Fruit fly (Drosophila melanogaster) whole organism, embryonic: ENCODE data around the gene Sec24CD.

Source experiments
- Abd-B ChIP-seq: fragments of 200-800 bp; sonication (Bioruptor generic); optimal IDR thresholded peaks from 2 replicates; lab custom pipeline; 2018; ENCODE audit warnings: missing biosample characterization, mild to moderate bottlenecking, missing genetic modification characterization, moderate library complexity
- CG10267 ChIP-seq: fragments of 200-800 bp; sonication (Bioruptor generic); optimal IDR thresholded peaks from 2 replicates; lab custom pipeline; 2018; ENCODE audit warnings: missing biosample characterization, mild to moderate bottlenecking, missing genetic modification characterization, moderate library complexity
- CG10431 ChIP-seq: fragments of 200-800 bp; sonication (Bioruptor generic); optimal IDR thresholded peaks from 3 replicates; lab custom pipeline; 2018; ENCODE audit warnings: missing biosample characterization, mild to moderate bottlenecking, missing genetic modification characterization
- CG11696 ChIP-seq: fragments of 200-800 bp; sonication (Bioruptor generic); IDR thresholded peaks from 2 replicates; pipeline ENCODE4 v1.3.6; 2022; ENCODE audit warnings: missing biosample characterization, missing genetic modification characterization
- CG12659 ChIP-seq: fragments of 200-800 bp; sonication (Bioruptor generic); optimal IDR thresholded peaks from 3 replicates; lab custom pipeline; 2017; ENCODE audit warnings: mild to moderate bottlenecking, missing biosample characterization, missing genetic modification reagents, missing genetic modification characterization
- CG12942 ChIP-seq: fragments of 200-800 bp; sonication (Bioruptor generic); optimal IDR thresholded peaks from 3 replicates; lab custom pipeline; 2016; ENCODE audit warnings: missing biosample characterization, missing genetic modification characterization
- CG13424 ChIP-seq: fragments of 200-800 bp; sonication (Bioruptor generic); optimal IDR thresholded peaks from 2 replicates; lab custom pipeline; 2019; ENCODE audit warnings: missing biosample characterization, mild to moderate bottlenecking, missing genetic modification characterization, moderate library complexity
- CG14667 ChIP-seq: fragments of 200-800 bp; sonication (Bioruptor generic); IDR thresholded peaks from 2 replicates; pipeline ENCODE4 v1.3.6; 2022; ENCODE audit warnings: missing biosample characterization, missing genetic modification characterization
- CG1603 ChIP-seq: fragments of 200-800 bp; sonication (Bioruptor generic); optimal IDR thresholded peaks from 2 replicates; lab custom pipeline; 2019; ENCODE audit warnings: missing biosample characterization, mild to moderate bottlenecking, missing genetic modification characterization, moderate library complexity
- CG17359 ChIP-seq: fragments of 200-800 bp; sonication (Bioruptor generic); optimal IDR thresholded peaks from 3 replicates; lab custom pipeline; 2018; ENCODE audit warnings: missing biosample characterization, mild to moderate bottlenecking, missing genetic modification characterization, moderate library complexity
- CG34224 ChIP-seq: fragments of 200-800 bp; sonication (Bioruptor generic); IDR thresholded peaks from 3 replicates; pipeline ENCODE4 v1.3.6; 2022; ENCODE audit warnings: missing biosample characterization, missing genetic modification characterization; ENCODE audit not compliant: partially characterized antibody
- CG6854 ChIP-seq: fragments of 200-800 bp; sonication (Bioruptor generic); optimal IDR thresholded peaks from 3 replicates; lab custom pipeline; 2017; ENCODE audit warnings: missing biosample characterization, mild to moderate bottlenecking, missing genetic modification characterization
- CG7271 ChIP-seq: fragments of 200-800 bp; sonication (Bioruptor generic); optimal IDR thresholded peaks from 2 replicates; lab custom pipeline; 2018; ENCODE audit warnings: missing biosample characterization, mild to moderate bottlenecking, missing genetic modification characterization, moderate library complexity
- CG7556 ChIP-seq: fragments of 200-800 bp; sonication (Bioruptor generic); optimal IDR thresholded peaks from 2 replicates; lab custom pipeline; 2017; ENCODE audit warnings: missing biosample characterization, mild to moderate bottlenecking, missing genetic modification characterization
- CG9876 ChIP-seq: fragments of 200-800 bp; sonication (Bioruptor generic); optimal IDR thresholded peaks from 2 replicates; lab custom pipeline; 2016; ENCODE audit warnings: missing biosample characterization, missing genetic modification characterization
- Camta ChIP-seq: fragments of 200-800 bp; sonication (Bioruptor generic); optimal IDR thresholded peaks from 2 replicates; lab custom pipeline; 2016; ENCODE audit warnings: missing biosample characterization, missing genetic modification characterization
- Dip2 ChIP-seq: fragments of 200-800 bp; sonication (Bioruptor generic); IDR thresholded peaks from 2 replicates; pipeline ENCODE4 v1.3.6; 2022; ENCODE audit warnings: missing biosample characterization, missing genetic modification characterization
- HHEX ChIP-seq: fragments of 200-800 bp; sonication (Bioruptor generic); optimal IDR thresholded peaks from 3 replicates; lab custom pipeline; 2017; ENCODE audit warnings: missing biosample characterization, mild to moderate bottlenecking, missing genetic modification characterization, missing genetic modification reagents
- Hand ChIP-seq: fragments of 200-800 bp; sonication (Bioruptor generic); optimal IDR thresholded peaks from 2 replicates; lab custom pipeline; 2017; ENCODE audit warnings: mild to moderate bottlenecking, missing biosample characterization, missing genetic modification reagents, missing genetic modification characterization
- Hr78 ChIP-seq, 2 experiments: fragments of 200-800 bp in 1 of 2; fragments of >200 bp in 1 of 2; sonication (Bioruptor generic) in 1 of 2; optimal IDR thresholded peaks; 2 replicates each; lab custom pipeline; 2017 to 2019; ENCODE audit warnings: missing biosample characterization in 2 of 2, missing genetic modification characterization in 2 of 2, mild to moderate bottlenecking in 1 of 2, moderate library complexity in 1 of 2
- Jarid2 ChIP-seq: fragments of 200-800 bp; sonication (Bioruptor generic); optimal IDR thresholded peaks from 3 replicates; lab custom pipeline; 2017; ENCODE audit warnings: mild to moderate bottlenecking, missing biosample characterization, missing genetic modification reagents, missing genetic modification characterization
- Myb ChIP-seq: fragments of 200-800 bp; sonication (Bioruptor generic); optimal IDR thresholded peaks from 2 replicates; lab custom pipeline; 2016; ENCODE audit warnings: missing biosample characterization, missing genetic modification characterization
- Optix ChIP-seq: fragments of 200-800 bp; sonication (Bioruptor generic); IDR thresholded peaks from 3 replicates; pipeline ENCODE4 v1.3.6; 2022; ENCODE audit warnings: missing biosample characterization, missing genetic modification characterization
- Rfx ChIP-seq: fragments of 200-800 bp; sonication (Bioruptor generic); IDR thresholded peaks from 2 replicates; pipeline ENCODE4 v1.3.6; 2022; ENCODE audit warnings: missing biosample characterization, missing genetic modification characterization
- Side ChIP-seq: fragments of 200-800 bp; sonication (Bioruptor generic); optimal IDR thresholded peaks from 2 replicates; lab custom pipeline; 2016; ENCODE audit warnings: missing biosample characterization, missing genetic modification characterization
- Tbp ChIP-seq: fragments of >200 bp; optimal IDR thresholded peaks from 2 replicates; lab custom pipeline; 2018; ENCODE audit warnings: missing biosample characterization, missing genetic modification characterization
- Trl ChIP-seq, 3 experiments: fragments of >200 bp in 2 of 3; fragments of 200-800 bp in 1 of 3; sonication (Bioruptor generic) in 1 of 3; optimal IDR thresholded peaks; 2 replicates in 1 of 3; 3 replicates in 2 of 3; lab custom pipeline; 2016 to 2017; ENCODE audit warnings: missing biosample characterization in 1 of 3, missing genetic modification characterization in 1 of 3
- ab ChIP-seq: fragments of 200-800 bp; sonication (Bioruptor generic); optimal IDR thresholded peaks from 2 replicates; lab custom pipeline; 2016; ENCODE audit warnings: missing biosample characterization, missing genetic modification characterization
- abd-A ChIP-seq: fragments of 200-800 bp; sonication (Bioruptor generic); optimal IDR thresholded peaks from 3 replicates; lab custom pipeline; 2019; ENCODE audit warnings: missing biosample characterization, mild to moderate bottlenecking, missing genetic modification characterization, moderate library complexity
- ase ChIP-seq: fragments of 200-800 bp; sonication (Bioruptor generic); IDR thresholded peaks from 3 replicates; pipeline ENCODE4 v1.3.6; 2022; ENCODE audit warnings: missing biosample characterization, missing genetic modification characterization
- btn ChIP-seq: fragments of 200-800 bp; sonication (Bioruptor generic); optimal IDR thresholded peaks from 2 replicates; lab custom pipeline; 2016; ENCODE audit warnings: missing biosample characterization, missing genetic modification characterization
- cato ChIP-seq: fragments of 200-800 bp; sonication (Bioruptor generic); optimal IDR thresholded peaks from 2 replicates; lab custom pipeline; 2016; ENCODE audit warnings: missing biosample characterization, missing genetic modification characterization, borderline replicate concordance
- ems ChIP-seq: fragments of 200-800 bp; sonication (Bioruptor generic); optimal IDR thresholded peaks from 3 replicates; lab custom pipeline; 2016; ENCODE audit warnings: missing biosample characterization, missing genetic modification characterization
- en ChIP-seq: fragments of 200-800 bp; sonication (Bioruptor generic); optimal IDR thresholded peaks from 2 replicates; lab custom pipeline; 2016; ENCODE audit warnings: missing biosample characterization, missing genetic modification characterization
- ewg ChIP-seq: fragments of 200-800 bp; sonication (Bioruptor generic); optimal IDR thresholded peaks from 3 replicates; lab custom pipeline; 2017; ENCODE audit warnings: mild to moderate bottlenecking, missing biosample characterization, missing genetic modification reagents, missing genetic modification characterization
- gce ChIP-seq: fragments of 200-800 bp; sonication (Bioruptor generic); IDR thresholded peaks from 3 replicates; pipeline ENCODE4 v1.3.6; 2022; ENCODE audit warnings: missing biosample characterization, missing genetic modification characterization
- gem ChIP-seq: fragments of 200-800 bp; sonication (Bioruptor generic); optimal IDR thresholded peaks from 2 replicates; lab custom pipeline; 2019; ENCODE audit warnings: missing biosample characterization, mild to moderate bottlenecking, missing genetic modification characterization, moderate library complexity
- lab ChIP-seq: fragments of 200-800 bp; sonication (Bioruptor generic); optimal IDR thresholded peaks from 3 replicates; lab custom pipeline; 2017; ENCODE audit warnings: missing biosample characterization, missing genetic modification characterization, mild to moderate bottlenecking, moderate library complexity, missing genetic modification reagents
- prd ChIP-seq, 3 experiments: fragments of >200 bp in 2 of 3; fragments of 200-800 bp in 1 of 3; sonication (Bioruptor generic) in 1 of 3; optimal IDR thresholded peaks in 2 of 3; IDR thresholded peaks in 1 of 3; 2 replicates in 2 of 3; 3 replicates in 1 of 3; pipeline versions ENCODE4 v1.3.6 to Lab custom; 2017 to 2022; ENCODE audit warnings: missing biosample characterization in 1 of 3, missing genetic modification characterization in 1 of 3
- row ChIP-seq: fragments of 200-800 bp; sonication (Bioruptor generic); IDR thresholded peaks from 3 replicates; pipeline ENCODE4 v1.3.6; 2022; ENCODE audit warnings: missing biosample characterization, missing genetic modification characterization
- salm ChIP-seq: fragments of 200-800 bp; sonication (Bioruptor generic); optimal IDR thresholded peaks from 2 replicates; lab custom pipeline; 2018; ENCODE audit warnings: missing biosample characterization, mild to moderate bottlenecking, missing genetic modification characterization
- schlank ChIP-seq: fragments of 200-800 bp; sonication (Bioruptor generic); optimal IDR thresholded peaks from 2 replicates; lab custom pipeline; 2018; ENCODE audit warnings: missing biosample characterization, mild to moderate bottlenecking, missing genetic modification characterization
- sd ChIP-seq: fragments of 200-800 bp; sonication (Bioruptor generic); optimal IDR thresholded peaks from 3 replicates; lab custom pipeline; 2018; ENCODE audit warnings: missing biosample characterization, mild to moderate bottlenecking, missing genetic modification characterization, moderate library complexity
- sens ChIP-seq: fragments of 200-800 bp; sonication (Bioruptor generic); peaks from one replicate; lab custom pipeline; 2016; ENCODE audit warnings: missing biosample characterization, missing genetic modification characterization
- tgo ChIP-seq: fragments of 200-800 bp; sonication (Bioruptor generic); IDR thresholded peaks from 3 replicates; pipeline ENCODE4 v1.3.6; 2022; ENCODE audit warnings: missing biosample characterization, missing genetic modification characterization
- tin ChIP-seq: fragments of 200-800 bp; sonication (Bioruptor generic); optimal IDR thresholded peaks from 3 replicates; lab custom pipeline; 2016; ENCODE audit warnings: missing biosample characterization, missing genetic modification characterization
- tup ChIP-seq: fragments of 200-800 bp; sonication (Bioruptor generic); optimal IDR thresholded peaks from 2 replicates; lab custom pipeline; 2016; ENCODE audit warnings: missing biosample characterization, mild to moderate bottlenecking, missing genetic modification characterization, moderate library complexity
- unc-4 ChIP-seq: fragments of 200-800 bp; sonication (Bioruptor generic); IDR thresholded peaks from 2 replicates; pipeline ENCODE4 v1.3.6; 2022; ENCODE audit warnings: missing biosample characterization, missing genetic modification characterization; ENCODE audit not compliant: partially characterized antibody
- z ChIP-seq: fragments of 200-800 bp; sonication (Bioruptor generic); IDR thresholded peaks from 3 replicates; pipeline ENCODE4 v1.3.6; 2022; ENCODE audit warnings: missing biosample characterization, missing genetic modification characterization

Gene Sec24CD

dm6 chr2L:2221649-2222150, 14.9 kb downstream of the Sec24CD start (continued):
- TF ChIP-seq Trl (optimal IDR thresholded peaks at IDR 0.05; lab: Kevin White, UChicago) (peak; percentile 56 to 92), Trl (GFP tag; optimal IDR thresholded peaks at IDR 0.05; lab: Kevin White, UChicago) (peak; percentile 87), Optix (GFP tag; lab: Robert Waterston, UW) (peak; percentile 92), ewg (GFP tag; lab: Kevin White, UChicago) (peak; percentile 91), gce (GFP tag; lab: Robert Waterston, UW) (peak; percentile 97), sd (tag; lab: Kevin White, UChicago) (peak; percentile 85), Jarid2 (GFP tag; lab: Kevin White, UChicago) (peak; percentile 68), CG6854 (GFP tag; lab: Kevin White, UChicago) (peak; percentile 94), Tbp (no peak), en (GFP tag; lab: Kevin White, UChicago) (peak; percentile 90), abd-A (tag; lab: Kevin White, UChicago) (peak; percentile 48), tup (GFP tag; lab: Kevin White, UChicago) (peak; percentile 90), CG12942 (GFP tag; lab: Kevin White, UChicago) (peak; percentile 95), salm (tag; lab: Kevin White, UChicago) (peak; percentile 93), unc-4 (GFP tag; lab: Robert Waterston, UW) (no peak), ems (GFP tag; lab: Kevin White, UChicago) (peak; percentile 94), gem (tag; lab: Kevin White, UChicago) (peak; percentile 99), CG14667 (GFP tag; lab: Robert Waterston, UW) (peak; percentile 96), CG1603 (tag; lab: Kevin White, UChicago) (peak; percentile 96), row (GFP tag; lab: Robert Waterston, UW) (peak; percentile 99), ab (GFP tag; lab: Kevin White, UChicago) (peak; percentile 93), z (GFP tag; lab: Robert Waterston, UW) (peak; percentile 81), prd (optimal IDR thresholded peaks at IDR 0.05; lab: Kevin White, UChicago) (no peak), prd (GFP tag; IDR thresholded peaks at IDR 0.05; lab: Robert Waterston, UW) (peak; percentile 98), schlank (tag; lab: Kevin White, UChicago) (peak; percentile 96), Camta (GFP tag; lab: Kevin White, UChicago) (peak; percentile 93), Abd-B (GFP tag; lab: Kevin White, UChicago) (peak; percentile 92), Hr78 (GFP tag; optimal IDR thresholded peaks at IDR 0.05; lab: Kevin White, UChicago) (peak in 1 of 2 experiments; percentile 62), CG17359 (tag; lab: Kevin White, UChicago) (peak; percentile 96), Myb (GFP tag; lab: Kevin White, UChicago) (peak; percentile 83), Side (peak; percentile 94), cato (GFP tag; lab: Kevin White, UChicago) (peak; percentile 92), tgo (GFP tag; lab: Robert Waterston, UW) (peak; percentile 98), Dip2 (peak; percentile 67; the same call in 1 of the 2 replicates), CG10267 (peak; percentile 91), CG7556 (GFP tag; lab: Kevin White, UChicago) (peak; percentile 97), CG11696 (GFP tag; lab: Robert Waterston, UW) (peak; percentile 94), CG12659 (peak; percentile 98), HHEX (GFP tag; lab: Kevin White, UChicago) (peak; percentile 95), CG10431 (peak; percentile 72), lab (GFP tag; lab: Kevin White, UChicago) (peak; percentile 97), Hand (GFP tag; lab: Kevin White, UChicago) (peak; percentile 98), sens (GFP tag; lab: Kevin White, UChicago) (peak; percentile 99), ase (peak; percentile 96), Rfx (GFP tag; lab: Robert Waterston, UW) (peak; percentile 99), CG13424 (tag; lab: Kevin White, UChicago) (peak; percentile 97), CG7271 (tag; lab: Kevin White, UChicago) (peak; percentile 69), btn (peak; percentile 87), tin (GFP tag; lab: Kevin White, UChicago) (peak; percentile 93), CG9876 (peak; percentile 93), CG34224 (no peak)
